Fruit fly (Drosophila melanogaster) whole organism, wandering third instar larva: ENCODE results near the gene CG6602.

ENCODE experiments used
- Abd-B ChIP-seq: fragments of >200 bp; optimal IDR thresholded peaks from 2 replicates; lab custom pipeline; 2017; ENCODE audit warnings: missing biosample characterization, missing genetic modification characterization
- CG32264 ChIP-seq: fragments of 200-800 bp; sonication (Bioruptor generic); optimal IDR thresholded peaks from 2 replicates; lab custom pipeline; 2016; ENCODE audit warnings: missing biosample characterization, missing genetic modification characterization
- CG9705 ChIP-seq: fragments of 200-800 bp; sonication (Bioruptor generic); optimal IDR thresholded peaks from 2 replicates; lab custom pipeline; 2018; ENCODE audit warnings: missing biosample characterization, mild to moderate bottlenecking, missing genetic modification characterization
- CrebA ChIP-seq: fragments of 200-800 bp; sonication (Bioruptor generic); optimal IDR thresholded peaks from 2 replicates; lab custom pipeline; 2016; ENCODE audit warnings: missing biosample characterization, mild to moderate bottlenecking, missing genetic modification characterization, borderline replicate concordance
- Dfd ChIP-seq: fragments of >200 bp; optimal IDR thresholded peaks from 2 replicates; lab custom pipeline; 2017; ENCODE audit warnings: missing biosample characterization, missing genetic modification characterization
- Dif ChIP-seq: fragments of 200-275, 200-300 bp; sonication (Bioruptor generic); optimal IDR thresholded peaks from 2 replicates; lab custom pipeline; 2018; ENCODE audit warnings: missing biosample characterization, missing genetic modification characterization; ENCODE audit not compliant: partially characterized antibody
- GATAd ChIP-seq: sonication (Bioruptor generic); optimal IDR thresholded peaks from 2 replicates; lab custom pipeline; 2016; ENCODE audit warnings: missing biosample characterization, missing genetic modification characterization
- HLH106 ChIP-seq: fragments of 200-800 bp; optimal IDR thresholded peaks from 3 replicates; lab custom pipeline; 2019; ENCODE audit warnings: missing biosample characterization, mild to moderate bottlenecking, missing genetic modification characterization, moderate library complexity
- Hnf4 ChIP-seq: fragments of 200-800 bp; sonication (Bioruptor generic); optimal IDR thresholded peaks from 2 replicates; lab custom pipeline; 2016; ENCODE audit warnings: missing biosample characterization, mild to moderate bottlenecking, missing genetic modification characterization
- Hr78 ChIP-seq: fragments of >200 bp; optimal IDR thresholded peaks from 2 replicates; lab custom pipeline; 2017; ENCODE audit warnings: missing biosample characterization, missing genetic modification characterization
- Hr83 ChIP-seq: fragments of 200-300 bp; sonication (Bioruptor generic); optimal IDR thresholded peaks from 2 replicates; lab custom pipeline; 2016; ENCODE audit warnings: missing biosample characterization, mild to moderate bottlenecking, missing genetic modification characterization, moderate library complexity; ENCODE audit not compliant: poor library complexity, severe bottlenecking
- Jra ChIP-seq: sonication (Bioruptor generic); optimal IDR thresholded peaks from 2 replicates; lab custom pipeline; 2016; ENCODE audit warnings: missing biosample characterization, missing genetic modification characterization
- Mio ChIP-seq: sonication (Bioruptor generic); optimal IDR thresholded peaks from 2 replicates; lab custom pipeline; 2016; ENCODE audit warnings: missing biosample characterization, missing genetic modification characterization
- Myc ChIP-seq: fragments of >200 bp; optimal IDR thresholded peaks from 2 replicates; lab custom pipeline; 2017
- N ChIP-seq: fragments of >200 bp; optimal IDR thresholded peaks from 2 replicates; lab custom pipeline; 2018; ENCODE audit warnings: missing biosample characterization, missing external identifiers, missing genetic modification characterization
- OdsH ChIP-seq: fragments of 200-800 bp; sonication (Bioruptor generic); optimal IDR thresholded peaks from 2 replicates; lab custom pipeline; 2016; ENCODE audit warnings: missing biosample characterization, mild to moderate bottlenecking, missing genetic modification characterization
- Rel ChIP-seq, 2 experiments: fragments of 200-800 bp; sonication (Bioruptor generic) in 1 of 2; optimal IDR thresholded peaks; 2 replicates in 1 of 2; 3 replicates in 1 of 2; lab custom pipeline; 2016 to 2019; ENCODE audit warnings: mild to moderate bottlenecking in 2 of 2, missing biosample characterization in 2 of 2, missing genetic modification characterization in 2 of 2, moderate library complexity in 1 of 2
- Sp1 ChIP-seq: fragments of 200-800 bp; sonication (Bioruptor generic); optimal IDR thresholded peaks from 3 replicates; lab custom pipeline; 2019; ENCODE audit warnings: missing biosample characterization, mild to moderate bottlenecking, missing genetic modification characterization, moderate library complexity
- Vsx2 ChIP-seq: fragments of 200-300, 225-300 bp; sonication (Bioruptor generic); optimal IDR thresholded peaks from 2 replicates; lab custom pipeline; 2018; ENCODE audit warnings: missing biosample characterization, missing genetic modification characterization; ENCODE audit not compliant: partially characterized antibody
- br ChIP-seq: fragments of 200-800 bp; sonication (Bioruptor generic); optimal IDR thresholded peaks from 2 replicates; lab custom pipeline; 2016; ENCODE audit warnings: missing biosample characterization, missing genetic modification characterization
- brk ChIP-seq: fragments of 200-800 bp; sonication (Bioruptor generic); optimal IDR thresholded peaks from 2 replicates; lab custom pipeline; 2016; ENCODE audit warnings: missing biosample characterization, mild to moderate bottlenecking, missing genetic modification characterization
- dl ChIP-seq, 2 experiments: fragments of 175-275, 200-275 bp in 1 of 2; fragments of 200-275 bp in 1 of 2; sonication (Bioruptor generic); optimal IDR thresholded peaks; lab custom pipeline; 2018; ENCODE audit warnings: mild to moderate bottlenecking in 2 of 2, missing biosample characterization in 2 of 2, missing genetic modification characterization in 2 of 2, moderate library complexity in 2 of 2; ENCODE audit not compliant: partially characterized antibody in 2 of 2, insufficient read depth in 1 of 2
- dmrt93B ChIP-seq: fragments of 200-800 bp; sonication (Bioruptor generic); optimal IDR thresholded peaks from 2 replicates; lab custom pipeline; 2018; ENCODE audit warnings: missing biosample characterization, mild to moderate bottlenecking, missing genetic modification characterization
- dsf ChIP-seq: sonication (Bioruptor generic); optimal IDR thresholded peaks from 2 replicates; lab custom pipeline; 2016; ENCODE audit warnings: missing biosample characterization, missing genetic modification characterization, borderline replicate concordance
- ey ChIP-seq: fragments of 200-800 bp; sonication (Bioruptor generic); optimal IDR thresholded peaks from 2 replicates; lab custom pipeline; 2016; ENCODE audit warnings: missing biosample characterization, missing genetic modification characterization
- foxo ChIP-seq, 2 experiments: fragments of 200-800 bp; sonication (Bioruptor generic); optimal IDR thresholded peaks; 2 replicates in 1 of 2; 3 replicates in 1 of 2; lab custom pipeline; 2016 to 2017; ENCODE audit warnings: missing biosample characterization in 2 of 2, missing genetic modification characterization in 2 of 2
- fru ChIP-seq: fragments of 200-800 bp; sonication (Bioruptor generic); optimal IDR thresholded peaks from 3 replicates; lab custom pipeline; 2016; ENCODE audit warnings: missing biosample characterization, mild to moderate bottlenecking, missing genetic modification characterization
- h ChIP-seq: fragments of 200-800 bp; sonication (Bioruptor generic); optimal IDR thresholded peaks from 3 replicates; lab custom pipeline; 2016; ENCODE audit warnings: missing biosample characterization, mild to moderate bottlenecking, missing genetic modification characterization
- jim ChIP-seq: fragments of 175-275, 200-325 bp; sonication (Bioruptor generic); optimal IDR thresholded peaks from 2 replicates; lab custom pipeline; 2016; ENCODE audit warnings: missing biosample characterization, mild to moderate bottlenecking, missing genetic modification characterization
- lola ChIP-seq: fragments of >200 bp; optimal IDR thresholded peaks from 2 replicates; lab custom pipeline; 2017; ENCODE audit warnings: missing biosample characterization, missing genetic modification characterization
- pan ChIP-seq: fragments of >200 bp; optimal IDR thresholded peaks from 2 replicates; lab custom pipeline; 2017
- psq ChIP-seq: fragments of 200-800 bp; sonication (Bioruptor generic); optimal IDR thresholded peaks from 3 replicates; lab custom pipeline; 2017; ENCODE audit warnings: missing biosample characterization, mild to moderate bottlenecking, missing genetic modification characterization, moderate library complexity
- rgr ChIP-seq: fragments of 200-800 bp; sonication (Bioruptor generic); optimal IDR thresholded peaks from 3 replicates; lab custom pipeline; 2016; ENCODE audit warnings: missing biosample characterization, mild to moderate bottlenecking, missing genetic modification characterization
- sage ChIP-seq: fragments of 200-800 bp; sonication (Bioruptor generic); optimal IDR thresholded peaks from 2 replicates; lab custom pipeline; 2016; ENCODE audit warnings: missing biosample characterization, mild to moderate bottlenecking, missing genetic modification characterization
- sv ChIP-seq: fragments of 200-800 bp; sonication (Bioruptor generic); optimal IDR thresholded peaks from 3 replicates; lab custom pipeline; 2016; ENCODE audit warnings: missing biosample characterization, missing genetic modification characterization
- tai ChIP-seq: sonication (Bioruptor generic); optimal IDR thresholded peaks from 2 replicates; lab custom pipeline; 2016; ENCODE audit warnings: missing biosample characterization, missing genetic modification characterization
- usp ChIP-seq: fragments of >200 bp; optimal IDR thresholded peaks from 2 replicates; lab custom pipeline; 2017; ENCODE audit warnings: missing biosample characterization, missing genetic modification characterization
- woc ChIP-seq: sonication (Bioruptor generic); optimal IDR thresholded peaks from 2 replicates; lab custom pipeline; 2016; ENCODE audit warnings: missing biosample characterization, mild to moderate bottlenecking, missing genetic modification characterization

CG6602 gene

DNA sequence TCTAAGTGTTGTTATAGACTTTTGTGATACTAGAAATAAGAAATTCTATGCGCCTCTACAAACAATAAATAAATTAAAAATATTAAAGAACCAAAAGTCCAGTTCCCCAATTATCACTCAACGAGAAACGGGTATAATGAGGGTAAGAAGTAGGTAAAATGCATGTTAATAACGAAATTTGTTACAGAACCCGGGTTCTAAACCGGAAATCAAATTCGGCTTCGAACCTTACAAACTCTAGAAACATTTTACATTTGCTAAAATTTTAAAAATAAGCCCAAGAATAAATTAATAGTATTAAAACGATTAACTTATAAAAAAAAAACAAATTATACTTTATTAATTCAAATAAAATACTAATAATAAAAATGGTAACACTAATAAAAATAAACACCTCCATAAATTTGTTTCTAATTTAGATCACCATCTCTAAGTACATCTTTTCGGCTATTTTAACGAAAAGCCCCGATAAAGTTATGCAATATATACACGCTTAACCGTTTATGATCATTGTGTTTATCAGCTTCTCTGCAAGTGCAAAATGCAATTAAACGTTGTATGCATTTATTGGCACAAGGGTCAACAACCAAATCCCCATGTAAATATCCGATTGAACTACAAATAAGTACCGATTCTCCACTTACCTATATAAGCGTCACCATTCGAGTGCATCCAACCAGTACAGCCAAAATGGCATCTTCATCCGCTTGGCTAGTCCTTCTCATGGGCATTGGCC, at the start of gene CG6602:
Gene CG6602 (plus strand): TSS at position 686 of the 736 bp plus-strand sequence.
- TF ChIP-seq GATAd (GFP tag; lab: Kevin White, UChicago) = no peak
- TF ChIP-seq Hr78 (GFP tag; lab: Kevin White, UChicago) = no peak
- peak; percentile 27 for TF ChIP-seq OdsH (GFP tag; lab: Kevin White, UChicago)
- no peak for TF ChIP-seq pan (lab: Kevin White, UChicago)
- peak; percentile 59 for TF ChIP-seq HLH106 (tag; lab: Kevin White, UChicago)
- TF ChIP-seq Dif (GFP tag; lab: Kevin White, UChicago) = no peak
- no peak for TF ChIP-seq N (GFP tag; lab: Kevin White, UChicago)
- TF ChIP-seq woc (GFP tag; lab: Kevin White, UChicago) = no peak
- TF ChIP-seq h = peak; percentile 26
- peak; percentile 89 for TF ChIP-seq dmrt93B (GFP tag; lab: Kevin White, UChicago)
- no peak for TF ChIP-seq Abd-B (GFP tag; lab: Kevin White, UChicago)
- no peak for TF ChIP-seq brk (GFP tag; lab: Kevin White, UChicago)
- no peak for TF ChIP-seq Rel (GFP tag; optimal IDR thresholded peaks at IDR 0.05; lab: Kevin White, UChicago)
- TF ChIP-seq Rel (tag; optimal IDR thresholded peaks at IDR 0.05; lab: Kevin White, UChicago) = no peak
- no peak for TF ChIP-seq jim (GFP tag; lab: Kevin White, UChicago)
- TF ChIP-seq CG9705 (GFP tag; lab: Kevin White, UChicago) = peak; percentile 69
- TF ChIP-seq rgr (GFP tag; lab: Kevin White, UChicago) = peak; percentile 68
- TF ChIP-seq ey (GFP tag; lab: Kevin White, UChicago) = peak; percentile 3
- TF ChIP-seq dl (GFP tag; optimal IDR thresholded peaks at IDR 0.05; lab: Kevin White, UChicago; ENCODE audit: insufficient read depth in 1 of 2, partially characterized antibody in 2 of 2) = no peak
- TF ChIP-seq tai (GFP tag; lab: Kevin White, UChicago) = no peak
- TF ChIP-seq Hnf4 (GFP tag; lab: Kevin White, UChicago) = no peak
- no peak for TF ChIP-seq CG32264 (GFP tag; lab: Kevin White, UChicago)
- TF ChIP-seq Dfd (GFP tag; lab: Kevin White, UChicago) = no peak
- TF ChIP-seq Jra (GFP tag; lab: Kevin White, UChicago) = no peak
- peak; percentile 65 for TF ChIP-seq Hr83 (GFP tag; lab: Kevin White, UChicago)
- no peak for TF ChIP-seq Myc (lab: Kevin White, UChicago)
- TF ChIP-seq usp (GFP tag; lab: Kevin White, UChicago) = no peak
- no peak for TF ChIP-seq CrebA
- TF ChIP-seq fru (GFP tag; lab: Kevin White, UChicago) = peak; percentile 25
- no peak for TF ChIP-seq lola (GFP tag; lab: Kevin White, UChicago)
- TF ChIP-seq sv (GFP tag; lab: Kevin White, UChicago) = peak; percentile 30
- TF ChIP-seq Sp1 (GFP tag; lab: Kevin White, UChicago) = peak; percentile 36
- TF ChIP-seq Vsx2 (GFP tag; lab: Kevin White, UChicago) = no peak
- TF ChIP-seq br (GFP tag; lab: Kevin White, UChicago) = no peak
- TF ChIP-seq sage (GFP tag; lab: Kevin White, UChicago) = peak; percentile 39
- no peak for TF ChIP-seq psq (GFP tag; lab: Kevin White, UChicago)
- no peak for TF ChIP-seq Mio (GFP tag; lab: Kevin White, UChicago)
- TF ChIP-seq dsf (GFP tag; lab: Kevin White, UChicago) = no peak
- peak in 1 of 2 experiments; percentile 53 for TF ChIP-seq foxo (GFP tag; optimal IDR thresholded peaks at IDR 0.05; lab: Kevin White, UChicago)

DNA sequence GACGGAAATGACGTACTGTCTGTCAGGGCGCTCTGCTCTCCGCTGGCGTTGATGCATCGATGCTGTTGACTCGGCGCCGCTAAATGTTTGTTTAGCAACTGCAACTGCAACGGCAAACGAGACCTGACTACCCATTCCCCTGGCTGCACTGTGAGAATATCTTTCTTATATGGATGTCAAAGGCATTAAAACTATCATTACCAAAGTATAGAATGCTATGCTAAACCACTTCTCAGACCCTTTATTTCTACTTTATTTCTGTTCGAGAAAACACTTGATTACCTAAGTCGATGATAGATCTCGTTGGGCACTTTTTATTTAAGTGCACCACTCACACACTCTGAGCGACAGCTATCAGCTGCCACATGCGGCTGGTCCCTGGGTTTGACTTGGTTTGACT, 49.8 kb upstream of the CG6602 start:
- no peak for TF ChIP-seq sv (GFP tag; lab: Kevin White, UChicago)
- TF ChIP-seq foxo (GFP tag; optimal IDR thresholded peaks at IDR 0.05; lab: Kevin White, UChicago) = peak in 1 of 2 experiments; percentile 14
- TF ChIP-seq brk (GFP tag; lab: Kevin White, UChicago) = no peak
- peak; percentile 2 for TF ChIP-seq fru (GFP tag; lab: Kevin White, UChicago)
- no peak for TF ChIP-seq CG9705 (GFP tag; lab: Kevin White, UChicago)
- peak; percentile 8 for TF ChIP-seq HLH106 (tag; lab: Kevin White, UChicago)
- TF ChIP-seq Hr83 (GFP tag; lab: Kevin White, UChicago) = no peak
